Fruit fly (Drosophila melanogaster) whole organism, wandering third instar larva: Measurements from ENCODE around the gene CG3808.
A peak's percentile ranks its signal among the peaks of the same experiment; 100 is the strongest.

Source experiments
- Abd-B ChIP-seq: fragments of >200 bp; optimal IDR thresholded peaks from 2 replicates; lab custom pipeline; 2017; ENCODE audit warnings: missing biosample characterization, missing genetic modification characterization
- CG32264 ChIP-seq: fragments of 200-800 bp; sonication (Bioruptor generic); optimal IDR thresholded peaks from 2 replicates; lab custom pipeline; 2016; ENCODE audit warnings: missing biosample characterization, missing genetic modification characterization
- CG9705 ChIP-seq: fragments of 200-800 bp; sonication (Bioruptor generic); optimal IDR thresholded peaks from 2 replicates; lab custom pipeline; 2018; ENCODE audit warnings: missing biosample characterization, mild to moderate bottlenecking, missing genetic modification characterization
- CrebA ChIP-seq: fragments of 200-800 bp; sonication (Bioruptor generic); optimal IDR thresholded peaks from 2 replicates; lab custom pipeline; 2016; ENCODE audit warnings: missing biosample characterization, mild to moderate bottlenecking, missing genetic modification characterization, borderline replicate concordance
- Dfd ChIP-seq: fragments of >200 bp; optimal IDR thresholded peaks from 2 replicates; lab custom pipeline; 2017; ENCODE audit warnings: missing biosample characterization, missing genetic modification characterization
- Dif ChIP-seq: fragments of 200-275, 200-300 bp; sonication (Bioruptor generic); optimal IDR thresholded peaks from 2 replicates; lab custom pipeline; 2018; ENCODE audit warnings: missing biosample characterization, missing genetic modification characterization; ENCODE audit not compliant: partially characterized antibody
- GATAd ChIP-seq: sonication (Bioruptor generic); optimal IDR thresholded peaks from 2 replicates; lab custom pipeline; 2016; ENCODE audit warnings: missing biosample characterization, missing genetic modification characterization
- HLH106 ChIP-seq: fragments of 200-800 bp; optimal IDR thresholded peaks from 3 replicates; lab custom pipeline; 2019; ENCODE audit warnings: missing biosample characterization, mild to moderate bottlenecking, missing genetic modification characterization, moderate library complexity
- Hnf4 ChIP-seq: fragments of 200-800 bp; sonication (Bioruptor generic); optimal IDR thresholded peaks from 2 replicates; lab custom pipeline; 2016; ENCODE audit warnings: missing biosample characterization, mild to moderate bottlenecking, missing genetic modification characterization
- Hr78 ChIP-seq: fragments of >200 bp; optimal IDR thresholded peaks from 2 replicates; lab custom pipeline; 2017; ENCODE audit warnings: missing biosample characterization, missing genetic modification characterization
- Hr83 ChIP-seq: fragments of 200-300 bp; sonication (Bioruptor generic); optimal IDR thresholded peaks from 2 replicates; lab custom pipeline; 2016; ENCODE audit warnings: missing biosample characterization, mild to moderate bottlenecking, missing genetic modification characterization, moderate library complexity; ENCODE audit not compliant: poor library complexity, severe bottlenecking
- Jra ChIP-seq: sonication (Bioruptor generic); optimal IDR thresholded peaks from 2 replicates; lab custom pipeline; 2016; ENCODE audit warnings: missing biosample characterization, missing genetic modification characterization
- Mio ChIP-seq: sonication (Bioruptor generic); optimal IDR thresholded peaks from 2 replicates; lab custom pipeline; 2016; ENCODE audit warnings: missing biosample characterization, missing genetic modification characterization
- Myc ChIP-seq: fragments of >200 bp; optimal IDR thresholded peaks from 2 replicates; lab custom pipeline; 2017
- N ChIP-seq: fragments of >200 bp; optimal IDR thresholded peaks from 2 replicates; lab custom pipeline; 2018; ENCODE audit warnings: missing biosample characterization, missing external identifiers, missing genetic modification characterization
- OdsH ChIP-seq: fragments of 200-800 bp; sonication (Bioruptor generic); optimal IDR thresholded peaks from 2 replicates; lab custom pipeline; 2016; ENCODE audit warnings: missing biosample characterization, mild to moderate bottlenecking, missing genetic modification characterization
- Rel ChIP-seq, 2 experiments: fragments of 200-800 bp; sonication (Bioruptor generic) in 1 of 2; optimal IDR thresholded peaks; 2 replicates in 1 of 2; 3 replicates in 1 of 2; lab custom pipeline; 2016 to 2019; ENCODE audit warnings: mild to moderate bottlenecking in 2 of 2, missing biosample characterization in 2 of 2, missing genetic modification characterization in 2 of 2, moderate library complexity in 1 of 2
- Sp1 ChIP-seq: fragments of 200-800 bp; sonication (Bioruptor generic); optimal IDR thresholded peaks from 3 replicates; lab custom pipeline; 2019; ENCODE audit warnings: missing biosample characterization, mild to moderate bottlenecking, missing genetic modification characterization, moderate library complexity
- Vsx2 ChIP-seq: fragments of 200-300, 225-300 bp; sonication (Bioruptor generic); optimal IDR thresholded peaks from 2 replicates; lab custom pipeline; 2018; ENCODE audit warnings: missing biosample characterization, missing genetic modification characterization; ENCODE audit not compliant: partially characterized antibody
- br ChIP-seq: fragments of 200-800 bp; sonication (Bioruptor generic); optimal IDR thresholded peaks from 2 replicates; lab custom pipeline; 2016; ENCODE audit warnings: missing biosample characterization, missing genetic modification characterization
- brk ChIP-seq: fragments of 200-800 bp; sonication (Bioruptor generic); optimal IDR thresholded peaks from 2 replicates; lab custom pipeline; 2016; ENCODE audit warnings: missing biosample characterization, mild to moderate bottlenecking, missing genetic modification characterization
- dl ChIP-seq, 2 experiments: fragments of 175-275, 200-275 bp in 1 of 2; fragments of 200-275 bp in 1 of 2; sonication (Bioruptor generic); optimal IDR thresholded peaks; lab custom pipeline; 2018; ENCODE audit warnings: mild to moderate bottlenecking in 2 of 2, missing biosample characterization in 2 of 2, missing genetic modification characterization in 2 of 2, moderate library complexity in 2 of 2; ENCODE audit not compliant: partially characterized antibody in 2 of 2, insufficient read depth in 1 of 2
- dmrt93B ChIP-seq: fragments of 200-800 bp; sonication (Bioruptor generic); optimal IDR thresholded peaks from 2 replicates; lab custom pipeline; 2018; ENCODE audit warnings: missing biosample characterization, mild to moderate bottlenecking, missing genetic modification characterization
- dsf ChIP-seq: sonication (Bioruptor generic); optimal IDR thresholded peaks from 2 replicates; lab custom pipeline; 2016; ENCODE audit warnings: missing biosample characterization, missing genetic modification characterization, borderline replicate concordance
- ey ChIP-seq: fragments of 200-800 bp; sonication (Bioruptor generic); optimal IDR thresholded peaks from 2 replicates; lab custom pipeline; 2016; ENCODE audit warnings: missing biosample characterization, missing genetic modification characterization
- foxo ChIP-seq, 2 experiments: fragments of 200-800 bp; sonication (Bioruptor generic); optimal IDR thresholded peaks; 2 replicates in 1 of 2; 3 replicates in 1 of 2; lab custom pipeline; 2016 to 2017; ENCODE audit warnings: missing biosample characterization in 2 of 2, missing genetic modification characterization in 2 of 2
- fru ChIP-seq: fragments of 200-800 bp; sonication (Bioruptor generic); optimal IDR thresholded peaks from 3 replicates; lab custom pipeline; 2016; ENCODE audit warnings: missing biosample characterization, mild to moderate bottlenecking, missing genetic modification characterization
- h ChIP-seq: fragments of 200-800 bp; sonication (Bioruptor generic); optimal IDR thresholded peaks from 3 replicates; lab custom pipeline; 2016; ENCODE audit warnings: missing biosample characterization, mild to moderate bottlenecking, missing genetic modification characterization
- jim ChIP-seq: fragments of 175-275, 200-325 bp; sonication (Bioruptor generic); optimal IDR thresholded peaks from 2 replicates; lab custom pipeline; 2016; ENCODE audit warnings: missing biosample characterization, mild to moderate bottlenecking, missing genetic modification characterization
- lola ChIP-seq: fragments of >200 bp; optimal IDR thresholded peaks from 2 replicates; lab custom pipeline; 2017; ENCODE audit warnings: missing biosample characterization, missing genetic modification characterization
- pan ChIP-seq: fragments of >200 bp; optimal IDR thresholded peaks from 2 replicates; lab custom pipeline; 2017
- psq ChIP-seq: fragments of 200-800 bp; sonication (Bioruptor generic); optimal IDR thresholded peaks from 3 replicates; lab custom pipeline; 2017; ENCODE audit warnings: missing biosample characterization, mild to moderate bottlenecking, missing genetic modification characterization, moderate library complexity
- rgr ChIP-seq: fragments of 200-800 bp; sonication (Bioruptor generic); optimal IDR thresholded peaks from 3 replicates; lab custom pipeline; 2016; ENCODE audit warnings: missing biosample characterization, mild to moderate bottlenecking, missing genetic modification characterization
- sage ChIP-seq: fragments of 200-800 bp; sonication (Bioruptor generic); optimal IDR thresholded peaks from 2 replicates; lab custom pipeline; 2016; ENCODE audit warnings: missing biosample characterization, mild to moderate bottlenecking, missing genetic modification characterization
- sv ChIP-seq: fragments of 200-800 bp; sonication (Bioruptor generic); optimal IDR thresholded peaks from 3 replicates; lab custom pipeline; 2016; ENCODE audit warnings: missing biosample characterization, missing genetic modification characterization
- tai ChIP-seq: sonication (Bioruptor generic); optimal IDR thresholded peaks from 2 replicates; lab custom pipeline; 2016; ENCODE audit warnings: missing biosample characterization, missing genetic modification characterization
- usp ChIP-seq: fragments of >200 bp; optimal IDR thresholded peaks from 2 replicates; lab custom pipeline; 2017; ENCODE audit warnings: missing biosample characterization, missing genetic modification characterization
- woc ChIP-seq: sonication (Bioruptor generic); optimal IDR thresholded peaks from 2 replicates; lab custom pipeline; 2016; ENCODE audit warnings: missing biosample characterization, mild to moderate bottlenecking, missing genetic modification characterization

CG3808 gene

dm6 chr3L:19045299-19046025, 45.1 kb upstream of the CG3808 start, which contains the start of gene nkd:
Gene nkd, minus strand, starts transcription at chr3L:19045449.
- TF ChIP-seq lola (GFP tag; lab: Kevin White, UChicago) (no peak), rgr (GFP tag; lab: Kevin White, UChicago) (peak; percentile 88), tai (GFP tag; lab: Kevin White, UChicago) (peak; percentile 67), h (GFP tag; lab: Kevin White, UChicago) (peak; percentile 72), CG9705 (GFP tag; lab: Kevin White, UChicago) (peak; percentile 41), CG32264 (GFP tag; lab: Kevin White, UChicago) (peak; percentile 5), Myc (lab: Kevin White, UChicago) (peak; percentile 29), OdsH (GFP tag; lab: Kevin White, UChicago) (peak; percentile 77), Hr78 (no peak), Dfd (GFP tag; lab: Kevin White, UChicago) (no peak), pan (lab: Kevin White, UChicago) (peak; percentile 68), GATAd (GFP tag; lab: Kevin White, UChicago) (no peak), usp (GFP tag; lab: Kevin White, UChicago) (no peak), Jra (GFP tag; lab: Kevin White, UChicago) (peak; percentile 32), CrebA (GFP tag; lab: Kevin White, UChicago) (peak; percentile 1), sage (GFP tag; lab: Kevin White, UChicago) (peak; percentile 54), br (GFP tag; lab: Kevin White, UChicago) (peak; percentile 57), psq (GFP tag; lab: Kevin White, UChicago) (peak; percentile 82), sv (GFP tag; lab: Kevin White, UChicago) (peak; percentile 61), Mio (GFP tag; lab: Kevin White, UChicago) (no peak), Vsx2 (no peak), dmrt93B (peak; percentile 16), brk (GFP tag; lab: Kevin White, UChicago) (peak; percentile 76), woc (peak; percentile 67), Hr83 (peak; percentile 70), Abd-B (GFP tag; lab: Kevin White, UChicago) (no peak), Rel (GFP tag; optimal IDR thresholded peaks at IDR 0.05; lab: Kevin White, UChicago) (peak; percentile 57), Rel (tag; optimal IDR thresholded peaks at IDR 0.05; lab: Kevin White, UChicago) (no peak), HLH106 (tag; lab: Kevin White, UChicago) (peak; percentile 79), fru (GFP tag; lab: Kevin White, UChicago) (peak; percentile 69), jim (peak; percentile 63), dl (GFP tag; optimal IDR thresholded peaks at IDR 0.05; lab: Kevin White, UChicago; ENCODE audit: insufficient read depth in 1 of 2, partially characterized antibody in 2 of 2) (peak; percentile 66 to 75), dsf (GFP tag; lab: Kevin White, UChicago) (peak; percentile 4), Sp1 (peak; percentile 88), foxo (GFP tag; optimal IDR thresholded peaks at IDR 0.05; lab: Kevin White, UChicago) (peak in 1 of 2 experiments; percentile 84), ey (GFP tag; lab: Kevin White, UChicago) (peak; percentile 65), N (GFP tag; lab: Kevin White, UChicago) (no peak), Hnf4 (peak; percentile 85), Dif (peak; percentile 79)
- TF ChIP-seq, all 38 proteins: peak for 29

DNA sequence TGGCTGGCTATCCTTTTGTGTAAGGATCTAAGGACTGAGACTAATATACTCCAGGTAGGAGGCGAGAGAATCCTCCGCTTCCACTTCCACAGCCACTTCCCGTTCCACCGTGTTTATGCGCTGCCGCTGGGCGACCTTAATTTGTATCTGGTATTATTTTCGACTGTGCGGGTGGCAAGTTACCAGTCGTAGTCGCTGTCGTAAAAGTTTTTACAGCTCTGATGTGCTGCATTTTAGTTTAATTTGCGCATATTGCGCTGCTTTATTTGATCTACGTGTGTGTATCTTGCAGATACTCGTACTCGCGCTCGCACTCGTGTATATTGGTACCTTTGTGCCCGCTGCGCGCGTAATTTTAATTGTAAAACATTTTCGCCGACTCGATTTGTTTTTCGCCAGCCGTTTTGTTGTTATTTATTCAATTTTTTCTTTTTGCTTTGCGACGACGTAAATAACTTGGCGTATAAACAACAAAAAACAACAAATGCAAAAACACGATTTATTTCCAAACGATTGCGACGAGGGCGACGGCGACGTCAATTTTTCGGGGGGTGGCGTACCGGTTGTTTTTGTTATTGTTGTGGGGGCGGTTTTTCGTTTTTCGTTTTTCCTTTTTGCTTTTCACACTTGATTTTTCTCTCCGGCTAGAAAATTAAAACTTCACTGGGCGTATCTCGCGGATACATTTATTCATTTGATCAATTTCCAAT, 44.3 kb upstream of the CG3808 start:
- TF ChIP-seq GATAd (GFP tag; lab: Kevin White, UChicago) (no peak), CG9705 (GFP tag; lab: Kevin White, UChicago) (peak; percentile 2)
- TF ChIP-seq, all 38 proteins: peak for 1
